Fruit fly (Drosophila melanogaster) whole organism, adult: ENCODE results near the gene LeuRS.

Experiments
- CG12768 ChIP-seq: fragments of 200-800 bp; sonication (Bioruptor generic); optimal IDR thresholded peaks from 2 replicates; lab custom pipeline; 2017; ENCODE audit warnings: missing biosample characterization, missing genetic modification characterization, mild to moderate bottlenecking, moderate library complexity, missing genetic modification reagents
- CG1620 ChIP-seq: fragments of 200-800 bp; sonication (Bioruptor generic); optimal IDR thresholded peaks from 2 replicates; lab custom pipeline; 2016; ENCODE audit warnings: missing biosample characterization, missing genetic modification characterization
- CG33017 ChIP-seq: fragments of 200-800 bp; sonication (Bioruptor generic); optimal IDR thresholded peaks from 2 replicates; lab custom pipeline; 2018; ENCODE audit warnings: missing biosample characterization, mild to moderate bottlenecking, missing genetic modification characterization, moderate library complexity
- Clk ChIP-seq: fragments of 200-800 bp; sonication (Bioruptor generic); optimal IDR thresholded peaks from 2 replicates; lab custom pipeline; 2017; ENCODE audit warnings: missing biosample characterization, missing genetic modification characterization
- Hr96 ChIP-seq: fragments of 200-800 bp; sonication (Bioruptor generic); optimal IDR thresholded peaks from 2 replicates; lab custom pipeline; 2016; ENCODE audit warnings: missing biosample characterization, missing genetic modification characterization
- bab1 ChIP-seq: fragments of 200-800 bp; sonication (Bioruptor generic); optimal IDR thresholded peaks from 3 replicates; lab custom pipeline; 2019; ENCODE audit warnings: missing biosample characterization, mild to moderate bottlenecking, missing genetic modification characterization, moderate library complexity
- pad ChIP-seq: fragments of 200-800 bp; sonication (Bioruptor generic); optimal IDR thresholded peaks from 3 replicates; lab custom pipeline; 2017; ENCODE audit warnings: missing biosample characterization, missing genetic modification characterization, mild to moderate bottlenecking, moderate library complexity, missing genetic modification reagents
- tj ChIP-seq: fragments of 200-800 bp; sonication (Bioruptor generic); optimal IDR thresholded peaks from 3 replicates; lab custom pipeline; 2017; ENCODE audit warnings: missing biosample characterization, mild to moderate bottlenecking, missing genetic modification characterization, moderate library complexity

DNA sequence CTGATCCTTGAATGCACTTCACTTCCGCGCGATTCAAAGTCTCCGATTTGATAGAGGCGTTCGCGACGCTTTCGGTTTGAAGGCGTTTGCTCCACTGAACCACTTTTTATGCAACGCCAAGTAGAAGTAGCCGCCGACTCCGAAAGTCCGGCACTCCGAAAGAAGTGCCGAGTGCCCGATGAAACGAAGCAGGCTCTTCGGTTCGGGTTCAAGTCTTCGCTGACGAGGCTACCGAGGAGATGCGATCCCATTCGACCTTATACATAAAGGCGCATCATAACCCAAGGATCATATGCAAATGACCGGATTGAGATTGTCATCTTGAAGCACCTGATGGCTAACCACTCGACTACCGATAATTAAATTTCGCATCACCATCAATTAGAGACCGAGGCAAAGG is 23.5 kb downstream of the LeuRS start, which contains the start of gene CG15414:
- TF ChIP-seq tj (GFP tag; lab: Kevin White, UChicago) (no peak), Hr96 (GFP tag; lab: Kevin White, UChicago) (no peak), bab1 (GFP tag; lab: Kevin White, UChicago) (no peak), pad (GFP tag; lab: Kevin White, UChicago) (no peak), CG12768 (GFP tag; lab: Kevin White, UChicago) (no peak), CG33017 (tag; lab: Kevin White, UChicago) (no peak), Clk (GFP tag; lab: Kevin White, UChicago) (no peak), CG1620 (no peak)
